Worm (Caenorhabditis elegans) whole organism, young adult: Measurements from ENCODE around the gene C16C4.1.

ENCODE experiments used
- madf-10 ChIP-seq: sonication (generic microtip); optimal IDR thresholded peaks from 2 replicates; lab custom pipeline; 2016; ENCODE audit warnings: mild to moderate bottlenecking, missing genetic modification characterization, missing compliant biosample characterization
- nhr-179 ChIP-seq: sonication (generic microtip); optimal IDR thresholded peaks from 2 replicates; lab custom pipeline; 2016; ENCODE audit warnings: mild to moderate bottlenecking, missing genetic modification characterization, missing compliant biosample characterization
- sdz-38 ChIP-seq: sonication (generic microtip); optimal IDR thresholded peaks from 2 replicates; lab custom pipeline; 2016; ENCODE audit warnings: missing genotype, missing genetic modification characterization, missing compliant biosample characterization
- ztf-18 ChIP-seq: sonication (generic microtip); optimal IDR thresholded peaks from 2 replicates; lab custom pipeline; 2016; ENCODE audit warnings: missing genotype, mild to moderate bottlenecking, missing genetic modification characterization, missing compliant biosample characterization

DNA sequence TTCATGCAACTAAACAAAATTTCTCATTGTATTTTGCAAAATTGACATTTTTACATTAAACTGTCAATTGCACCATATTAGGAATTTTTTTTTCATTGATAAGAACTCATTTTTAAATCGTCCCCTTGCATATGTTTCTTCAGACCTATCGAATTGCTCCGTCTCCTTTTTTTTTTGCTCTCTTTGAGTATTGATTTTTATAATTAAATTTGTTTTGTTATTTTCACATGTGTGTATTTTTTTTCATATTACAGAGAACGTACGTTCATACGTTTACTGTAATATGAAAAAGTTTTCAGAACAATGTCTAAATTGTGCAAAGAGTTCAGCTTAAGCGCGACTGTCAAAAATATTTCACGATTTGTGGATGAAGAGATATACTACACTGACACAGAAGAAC is 24.9 kb upstream of the C16C4.1 start, which contains the start of gene math-14:
- TF ChIP-seq ztf-18 (tag; lab: Kevin White, UChicago) (no peak), madf-10 (no peak), sdz-38 (tag; lab: Kevin White, UChicago) (no peak), nhr-179 (tag; lab: Kevin White, UChicago) (no peak)
